Fruit fly (Drosophila melanogaster) whole organism: ENCODE results near the gene CG42758.

Source experiments
- CG8478 ChIP-seq: fragments of >200 bp; optimal IDR thresholded peaks from 2 replicates; lab custom pipeline; 2018; ENCODE audit warnings: inconsistent platforms
- Dll ChIP-seq: fragments of >200 bp; optimal IDR thresholded peaks from 2 replicates; lab custom pipeline; 2017
- EcR ChIP-seq, 2 experiments: fragments of >200 bp; optimal IDR thresholded peaks; 2 replicates each; lab custom pipeline; 2017; ENCODE audit warnings: missing biosample characterization in 2 of 2, missing genetic modification characterization in 2 of 2, missing genetic modification reagents in 2 of 2
- pan ChIP-seq: fragments of >200 bp; optimal IDR thresholded peaks from 2 replicates; lab custom pipeline; 2017
- psq ChIP-seq: fragments of >200 bp; optimal IDR thresholded peaks from 2 replicates; lab custom pipeline; 2017

dm6 chr3L:14536042-14536684 lies 31.1 kb upstream of the CG42758 start, which contains the start of the genes bbg and CG43246:
- TF ChIP-seq pan (no peak), EcR (GFP tag; optimal IDR thresholded peaks at IDR 0.05; lab: Kevin White, UChicago) (no peak), psq (lab: Kevin White, UChicago) (no peak), CG8478 (lab: Kevin White, UChicago) (no peak), Dll (lab: Kevin White, UChicago) (no peak)
